ENCODE assay signal across 5 fruit fly cellular contexts in the genomic region with DNA sequence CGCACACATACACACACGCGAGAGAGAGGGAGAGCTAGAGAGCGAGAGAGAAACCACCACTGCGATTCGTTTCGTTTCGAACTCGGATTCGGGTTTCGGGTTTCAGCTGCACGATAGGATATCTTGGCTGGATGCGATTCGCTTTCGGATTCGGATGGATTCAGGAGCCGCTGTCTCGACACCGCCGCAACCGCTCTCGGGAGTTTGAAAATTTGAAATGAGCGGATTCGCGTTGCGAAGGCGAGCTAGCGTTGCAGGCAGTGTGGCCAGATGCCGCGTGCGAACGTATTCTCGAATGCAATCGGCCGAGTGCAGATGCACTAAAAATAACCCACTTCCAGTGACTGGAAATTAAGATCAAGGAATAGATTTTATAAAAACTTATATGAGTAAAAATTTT.
TF ChIP-seq lines count a peak whose summit lies in the region.

A gene (minus strand): TSS at position 263 of the 400 bp plus-strand sequence.

TF ChIP-seq in whole organism, adult, 20 proteins besides CTCF, POLR2A, EP300 and RAD21 (continued from another document):
- TF ChIP-seq CG7101 (tag; optimal IDR thresholded peaks at IDR 0.05; lab: Kevin White, UChicago) (peak; percentile 23), Clk (GFP tag; optimal IDR thresholded peaks at IDR 0.05; lab: Kevin White, UChicago) (no peak)

TF ChIP-seq in whole organism, embryonic, 481 proteins besides CTCF, POLR2A, EP300 and RAD21 (continued from another document and continues in another):
- TF ChIP-seq CG10565 (GFP tag; optimal IDR thresholded peaks at IDR 0.05; lab: Kevin White, UChicago) (no peak), CG18599 (GFP tag; optimal IDR thresholded peaks at IDR 0.05; lab: Kevin White, UChicago) (peak; percentile 48), Awh (GFP tag; IDR thresholded peaks at IDR 0.05; lab: Robert Waterston, UW) (no peak), Trl (optimal IDR thresholded peaks at IDR 0.05; lab: Kevin White, UChicago) (peak; percentile 83 to 84), Trl (GFP tag; optimal IDR thresholded peaks at IDR 0.05; lab: Kevin White, UChicago) (peak; percentile 17), C15 (GFP tag; IDR thresholded peaks at IDR 0.05; lab: Robert Waterston, UW) (no peak), CG16813 (GFP tag; IDR thresholded peaks at IDR 0.05; lab: Robert Waterston, UW; ENCODE audit: partially characterized antibody) (0 out of 3 replicates have a peak, but pooled peaks have one; percentile 8), D19B (GFP tag; optimal IDR thresholded peaks at IDR 0.05; lab: Kevin White, UChicago) (no peak), ttk (GFP tag; IDR thresholded peaks at IDR 0.05; lab: Robert Waterston, UW) (no peak), kay (GFP tag; optimal IDR thresholded peaks at IDR 0.05; lab: Kevin White, UChicago) (no peak), CG6765 (GFP tag; optimal IDR thresholded peaks at IDR 0.05; lab: Kevin White, UChicago) (peak; percentile 30), seq (GFP tag; IDR thresholded peaks at IDR 0.05; lab: Robert Waterston, UW) (peak; percentile 17; the same call in 1 of the 2 replicates), CG18011 (GFP tag; optimal IDR thresholded peaks at IDR 0.05; lab: Kevin White, UChicago) (no peak), CG15479 (GFP tag; optimal IDR thresholded peaks at IDR 0.05; lab: Kevin White, UChicago) (peak; percentile 77), CG11398 (GFP tag; optimal IDR thresholded peaks at IDR 0.05; lab: Kevin White, UChicago) (no peak), Meics (GFP tag; optimal IDR thresholded peaks at IDR 0.05; lab: Kevin White, UChicago) (no peak), CG11696 (GFP tag; IDR thresholded peaks at IDR 0.05; lab: Robert Waterston, UW) (peak; percentile 8; the same call in 1 of the 2 replicates), CHES-1-like (GFP tag; optimal IDR thresholded peaks at IDR 0.05; lab: Kevin White, UChicago) (no peak), CG9437 (GFP tag; optimal IDR thresholded peaks at IDR 0.05; lab: Kevin White, UChicago) (no peak), Hmx (GFP tag; optimal IDR thresholded peaks at IDR 0.05; lab: Kevin White, UChicago) (no peak), NfI (GFP tag; optimal IDR thresholded peaks at IDR 0.05; lab: Kevin White, UChicago) (peak; percentile 2), Spps (tag; optimal IDR thresholded peaks at IDR 0.05; lab: Kevin White, UChicago) (no peak), p53 (GFP tag; optimal IDR thresholded peaks at IDR 0.05; lab: Kevin White, UChicago) (no peak), wdn (GFP tag; IDR thresholded peaks at IDR 0.05; lab: Robert Waterston, UW) (no peak), ase (GFP tag; IDR thresholded peaks at IDR 0.05; lab: Robert Waterston, UW) (no peak), CG16863 (GFP tag; optimal IDR thresholded peaks at IDR 0.05; lab: Kevin White, UChicago) (no peak), BtbVII (GFP tag; optimal IDR thresholded peaks at IDR 0.05; lab: Kevin White, UChicago) (no peak), CG17359 (tag; optimal IDR thresholded peaks at IDR 0.05; lab: Kevin White, UChicago) (no peak), Lim3 (GFP tag; IDR thresholded peaks at IDR 0.05; lab: Robert Waterston, UW) (no peak), CG14014 (GFP tag; IDR thresholded peaks at IDR 0.05; lab: Robert Waterston, UW) (no peak), Taf1 (GFP tag; IDR thresholded peaks at IDR 0.05; lab: Robert Waterston, UW) (no peak)

TF ChIP-seq in whole organism, prepupa, 60 proteins besides CTCF, POLR2A, EP300 and RAD21 (continued from another document and continues in another):
- TF ChIP-seq Eip75B (GFP tag; optimal IDR thresholded peaks at IDR 0.05; lab: Kevin White, UChicago) (peak; percentile 63), Met (GFP tag; optimal IDR thresholded peaks at IDR 0.05; lab: Kevin White, UChicago) (peak; percentile 42), CG1621 (tag; optimal IDR thresholded peaks at IDR 0.05; lab: Kevin White, UChicago) (no peak), eg (GFP tag; IDR thresholded peaks at IDR 0.05; lab: Robert Waterston, UW) (peak; percentile 55; the same call in 2 of the 3 replicates), Gug (GFP tag; IDR thresholded peaks at IDR 0.05; lab: Robert Waterston, UW) (no peak), salr (GFP tag; optimal IDR thresholded peaks at IDR 0.05; lab: Kevin White, UChicago) (peak in 1 of 2 experiments; percentile 26), CG4318 (GFP tag; optimal IDR thresholded peaks at IDR 0.05; lab: Kevin White, UChicago) (no peak), cyc (GFP tag; optimal IDR thresholded peaks at IDR 0.05; lab: Kevin White, UChicago) (peak; percentile 7), CG6276 (GFP tag; optimal IDR thresholded peaks at IDR 0.05; lab: Kevin White, UChicago) (no peak), dac (GFP tag; optimal IDR thresholded peaks at IDR 0.05; lab: Kevin White, UChicago) (no peak), ss (GFP tag; optimal IDR thresholded peaks at IDR 0.05; lab: Kevin White, UChicago) (no peak), Hr4 (GFP tag; optimal IDR thresholded peaks at IDR 0.05; lab: Kevin White, UChicago) (no peak), Sox102F (GFP tag; optimal IDR thresholded peaks at IDR 0.05; lab: Kevin White, UChicago) (no peak), fkh (GFP tag; optimal IDR thresholded peaks at IDR 0.05; lab: Kevin White, UChicago) (no peak), Sox15 (GFP tag; optimal IDR thresholded peaks at IDR 0.05; lab: Kevin White, UChicago) (no peak), CG6808 (GFP tag; optimal IDR thresholded peaks at IDR 0.05; lab: Kevin White, UChicago) (no peak), Ets21C (GFP tag; optimal IDR thresholded peaks at IDR 0.05; lab: Kevin White, UChicago) (no peak), CG10631 (GFP tag; optimal IDR thresholded peaks at IDR 0.05; lab: Kevin White, UChicago) (no peak), OdsH (GFP tag; optimal IDR thresholded peaks at IDR 0.05; lab: Kevin White, UChicago) (no peak), achi (GFP tag; optimal IDR thresholded peaks at IDR 0.05; lab: Kevin White, UChicago) (peak; percentile 51), CG3032 (tag; optimal IDR thresholded peaks at IDR 0.05; lab: Kevin White, UChicago) (peak; percentile 43), topi (GFP tag; optimal IDR thresholded peaks at IDR 0.05; lab: Kevin White, UChicago) (peak; percentile 49), dsx (GFP tag; optimal IDR thresholded peaks at IDR 0.05; lab: Kevin White, UChicago; ENCODE audit: poor library complexity, severe bottlenecking) (no peak), CG34406 (GFP tag; optimal IDR thresholded peaks at IDR 0.05; lab: Kevin White, UChicago) (no peak), fd85E (GFP tag; optimal IDR thresholded peaks at IDR 0.05; lab: Kevin White, UChicago) (peak; percentile 14), pdm3 (GFP tag; optimal IDR thresholded peaks at IDR 0.05; lab: Kevin White, UChicago) (no peak), CG7368 (GFP tag; optimal IDR thresholded peaks at IDR 0.05; lab: Kevin White, UChicago) (peak; percentile 43), CG15336 (GFP tag; IDR thresholded peaks at IDR 0.05; lab: Robert Waterston, UW) (peak; percentile 63; the same call in 1 of the 2 replicates), Blimp-1 (GFP tag; optimal IDR thresholded peaks at IDR 0.05; lab: Kevin White, UChicago) (peak; percentile 28), CG10669 (GFP tag; optimal IDR thresholded peaks at IDR 0.05; lab: Kevin White, UChicago) (no peak), Sox14 (GFP tag; optimal IDR thresholded peaks at IDR 0.05; lab: Kevin White, UChicago) (peak; percentile 66), CG3919 (GFP tag; optimal IDR thresholded peaks at IDR 0.05; lab: Kevin White, UChicago) (peak; percentile 75), Ets96B (tag; optimal IDR thresholded peaks at IDR 0.05; lab: Kevin White, UChicago) (peak; percentile 36)

TF ChIP-seq in whole organism, pupa, 21 proteins besides CTCF, POLR2A, EP300 and RAD21 (continued from another document):
- TF ChIP-seq CG13204 (GFP tag; optimal IDR thresholded peaks at IDR 0.05; lab: Kevin White, UChicago) (no peak), CG17806 (tag; optimal IDR thresholded peaks at IDR 0.05; lab: Kevin White, UChicago) (no peak)
TF ChIP-seq in whole organism, pupa: peak in this region for 11.

TF ChIP-seq in whole organism, wandering third instar larva, 38 proteins besides CTCF, POLR2A, EP300 and RAD21 (continued from another document):
- no peak for TF ChIP-seq pan (optimal IDR thresholded peaks at IDR 0.05; lab: Kevin White, UChicago)
- peak; percentile 7 to 25 for TF ChIP-seq dl (GFP tag; optimal IDR thresholded peaks at IDR 0.05; lab: Kevin White, UChicago; ENCODE audit: insufficient read depth in 1 of 2, partially characterized antibody in 2 of 2)
- TF ChIP-seq Myc (optimal IDR thresholded peaks at IDR 0.05; lab: Kevin White, UChicago) = no peak
- TF ChIP-seq Vsx2 (GFP tag; optimal IDR thresholded peaks at IDR 0.05; lab: Kevin White, UChicago; ENCODE audit: partially characterized antibody) = peak; percentile 84
- no peak for TF ChIP-seq lola (GFP tag; optimal IDR thresholded peaks at IDR 0.05; lab: Kevin White, UChicago)
- TF ChIP-seq CrebA (GFP tag; optimal IDR thresholded peaks at IDR 0.05; lab: Kevin White, UChicago; ENCODE audit: borderline replicate concordance) = no peak
- no peak for TF ChIP-seq CG32264 (GFP tag; optimal IDR thresholded peaks at IDR 0.05; lab: Kevin White, UChicago)
- no peak for TF ChIP-seq dsf (GFP tag; optimal IDR thresholded peaks at IDR 0.05; lab: Kevin White, UChicago; ENCODE audit: borderline replicate concordance)
- TF ChIP-seq br (GFP tag; optimal IDR thresholded peaks at IDR 0.05; lab: Kevin White, UChicago) = peak; percentile 54
- TF ChIP-seq sv (GFP tag; optimal IDR thresholded peaks at IDR 0.05; lab: Kevin White, UChicago) = no peak
- no peak for TF ChIP-seq Jra (GFP tag; optimal IDR thresholded peaks at IDR 0.05; lab: Kevin White, UChicago)
- TF ChIP-seq Dfd (GFP tag; optimal IDR thresholded peaks at IDR 0.05; lab: Kevin White, UChicago) = no peak
- no peak for TF ChIP-seq Hr78 (GFP tag; optimal IDR thresholded peaks at IDR 0.05; lab: Kevin White, UChicago)
- TF ChIP-seq dmrt93B (GFP tag; optimal IDR thresholded peaks at IDR 0.05; lab: Kevin White, UChicago) = no peak
- TF ChIP-seq Sp1 (GFP tag; optimal IDR thresholded peaks at IDR 0.05; lab: Kevin White, UChicago) = peak; percentile 73
- no peak for TF ChIP-seq GATAd (GFP tag; optimal IDR thresholded peaks at IDR 0.05; lab: Kevin White, UChicago)
- TF ChIP-seq OdsH (GFP tag; optimal IDR thresholded peaks at IDR 0.05; lab: Kevin White, UChicago) = peak; percentile 44
